Worm (Caenorhabditis elegans) whole organism, L1 larva: ENCODE results near the gene T05H4.4.

ENCODE experiments used
- C16A3.4 ChIP-seq: fragments of 150-350 bp; optimal IDR thresholded peaks from 2 replicates; lab custom pipeline; 2014; ENCODE audit warnings: missing biosample characterization, missing genetic modification characterization
- Y116A8C.19 ChIP-seq: sonication (generic microtip); optimal IDR thresholded peaks from 2 replicates; lab custom pipeline; 2016; ENCODE audit warnings: missing compliant biosample characterization, missing genetic modification characterization, borderline replicate concordance
- aly-2 ChIP-seq: fragments of 150-350 bp; optimal IDR thresholded peaks from 2 replicates; lab custom pipeline; 2014; ENCODE audit warnings: missing biosample characterization, missing genetic modification characterization
- ama-1 ChIP-seq: fragments of 150-350 bp; optimal IDR thresholded peaks from 2 replicates; lab custom pipeline; 2014
- ceh-63 ChIP-seq: fragments of 200-800 bp; sonication (Bioruptor generic); optimal IDR thresholded peaks from 2 replicates; lab custom pipeline; 2018; ENCODE audit warnings: mild to moderate bottlenecking, missing genetic modification characterization, missing compliant biosample characterization
- ceh-82 ChIP-seq, 3 experiments: fragments of 150-350 bp in 1 of 3; sonication (generic microtip) in 2 of 3; optimal IDR thresholded peaks; 2 replicates each; lab custom pipeline; 2014 to 2017; ENCODE audit warnings: missing biosample characterization in 3 of 3, missing genetic modification characterization in 3 of 3
- ceh-90 ChIP-seq: sonication (generic microtip); optimal IDR thresholded peaks from 2 replicates; lab custom pipeline; 2016; ENCODE audit warnings: missing genetic modification characterization, missing compliant biosample characterization
- dsc-1 ChIP-seq: sonication (generic microtip); optimal IDR thresholded peaks from 2 replicates; lab custom pipeline; 2016; ENCODE audit warnings: mild to moderate bottlenecking, missing genetic modification characterization, missing compliant biosample characterization
- efl-3 ChIP-seq: fragments of 200-800 bp; sonication (Bioruptor generic); optimal IDR thresholded peaks from 2 replicates; lab custom pipeline; 2018; ENCODE audit warnings: mild to moderate bottlenecking, missing genetic modification characterization, missing compliant biosample characterization
- egl-27 ChIP-seq, 2 experiments: fragments of 150-350 bp in 1 of 2; sonication (generic microtip); optimal IDR thresholded peaks; 3 replicates each; lab custom pipeline; 2017 to 2018; ENCODE audit warnings: missing biosample characterization in 2 of 2, missing genetic modification characterization in 2 of 2, missing genetic modification reagents in 2 of 2
- elt-3 ChIP-seq, 6 experiments: fragments of 150-350 bp in 1 of 6; sonication (generic microtip); optimal IDR thresholded peaks; 2 replicates each; lab custom pipeline; 2017 to 2018; ENCODE audit warnings: missing biosample characterization in 6 of 6, missing genetic modification characterization in 6 of 6, inconsistent platforms in 1 of 6
- ets-5 ChIP-seq: fragments of 200-800 bp; sonication (Bioruptor generic); IDR thresholded peaks from 2 replicates; pipeline ENCODE4 v1.3.6; 2022; ENCODE audit warnings: missing genetic modification characterization, missing compliant biosample characterization
- fkh-4 ChIP-seq: sonication (generic microtip); optimal IDR thresholded peaks from 2 replicates; lab custom pipeline; 2016; ENCODE audit warnings: missing compliant biosample characterization, missing genetic modification characterization, borderline replicate concordance
- fkh-8 ChIP-seq: sonication (generic microtip); optimal IDR thresholded peaks from 2 replicates; lab custom pipeline; 2016; ENCODE audit warnings: mild to moderate bottlenecking, missing genetic modification characterization, missing compliant biosample characterization
- fos-1 ChIP-seq: fragments of 150-350 bp; optimal IDR thresholded peaks from 2 replicates; lab custom pipeline; 2014; ENCODE audit warnings: missing biosample characterization, missing genetic modification characterization
- grh-1 ChIP-seq: fragments of 200-800 bp; sonication (Bioruptor generic); IDR thresholded peaks from 2 replicates; pipeline ENCODE4 v1.3.6; 2022; ENCODE audit warnings: missing genetic modification reagents, missing genetic modification characterization, missing compliant biosample characterization
- hlh-4 ChIP-seq: sonication (generic microtip); optimal IDR thresholded peaks from 2 replicates; lab custom pipeline; 2016; ENCODE audit warnings: mild to moderate bottlenecking, missing genetic modification characterization, missing compliant biosample characterization
- hpl-2 ChIP-seq: fragments of 150-350 bp; optimal IDR thresholded peaks from 2 replicates; lab custom pipeline; 2014; ENCODE audit warnings: missing biosample characterization, missing genetic modification reagents, missing genetic modification characterization
- isw-1 ChIP-seq: fragments of 200-800 bp; sonication (Bioruptor generic); IDR thresholded peaks from 2 replicates; pipeline ENCODE4 v1.3.6; 2022; ENCODE audit warnings: missing genetic modification characterization, missing compliant biosample characterization
- jun-1 ChIP-seq: fragments of 150-350 bp; optimal IDR thresholded peaks from 2 replicates; lab custom pipeline; 2014; ENCODE audit warnings: missing biosample characterization, missing genetic modification reagents, missing genetic modification characterization
- lin-13 ChIP-seq: fragments of 150-350 bp; optimal IDR thresholded peaks from 2 replicates; lab custom pipeline; 2014; ENCODE audit warnings: missing biosample characterization, missing genetic modification reagents, missing genetic modification characterization
- lin-15B ChIP-seq: fragments of 150-350 bp; sonication (generic microtip); optimal IDR thresholded peaks from 3 replicates; lab custom pipeline; 2014; ENCODE audit warnings: missing biosample characterization, missing genetic modification characterization
- lin-35 ChIP-seq, 2 experiments: fragments of 150-350 bp; optimal IDR thresholded peaks; 2 replicates each; lab custom pipeline; 2014; ENCODE audit warnings: missing biosample characterization in 2 of 2, missing genetic modification characterization in 2 of 2, missing genetic modification reagents in 2 of 2
- lir-3 ChIP-seq: sonication (generic microtip); optimal IDR thresholded peaks from 2 replicates; lab custom pipeline; 2016; ENCODE audit warnings: mild to moderate bottlenecking, missing genetic modification characterization, moderate library complexity, missing compliant biosample characterization; ENCODE audit not compliant: poor library complexity
- lsy-2 ChIP-seq, 2 experiments: fragments of 150-350 bp; optimal IDR thresholded peaks; 2 replicates each; lab custom pipeline; 2014; ENCODE audit warnings: missing biosample characterization in 2 of 2, missing genetic modification characterization in 2 of 2
- mab-9 ChIP-seq: fragments of 200-800 bp; sonication (Bioruptor generic); IDR thresholded peaks from 2 replicates; pipeline ENCODE4 v1.3.6; 2022; ENCODE audit warnings: missing genetic modification reagents, missing genetic modification characterization, missing compliant biosample characterization
- mdl-1 ChIP-seq, 2 experiments: fragments of 150-350 bp; optimal IDR thresholded peaks; 2 replicates each; lab custom pipeline; 2014 to 2017; ENCODE audit warnings: missing biosample characterization in 2 of 2, missing genetic modification characterization in 2 of 2, inconsistent platforms in 1 of 2
- mef-2 ChIP-seq: fragments of 150-350 bp; optimal IDR thresholded peaks from 2 replicates; lab custom pipeline; 2014; ENCODE audit warnings: missing biosample characterization, missing genetic modification characterization
- mep-1 ChIP-seq: fragments of 150-350 bp; optimal IDR thresholded peaks from 2 replicates; lab custom pipeline; 2014; ENCODE audit warnings: missing biosample characterization, missing genetic modification characterization
- nhr-11 ChIP-seq: fragments of 150-350 bp; optimal IDR thresholded peaks from 2 replicates; lab custom pipeline; 2014; ENCODE audit warnings: missing biosample characterization, missing genetic modification characterization
- nhr-20 ChIP-seq: sonication (generic microtip); optimal IDR thresholded peaks from 2 replicates; lab custom pipeline; 2016; ENCODE audit warnings: mild to moderate bottlenecking, missing genetic modification characterization, missing compliant biosample characterization
- nhr-237 ChIP-seq: fragments of 150-350 bp; optimal IDR thresholded peaks from 2 replicates; lab custom pipeline; 2014; ENCODE audit warnings: missing biosample characterization, missing genetic modification characterization
- nhr-28 ChIP-seq: fragments of 150-350 bp; optimal IDR thresholded peaks from 2 replicates; lab custom pipeline; 2014; ENCODE audit warnings: missing biosample characterization, missing genetic modification characterization
- nhr-71 ChIP-seq: sonication (generic microtip); optimal IDR thresholded peaks from 2 replicates; lab custom pipeline; 2016; ENCODE audit warnings: mild to moderate bottlenecking, missing genetic modification characterization, moderate library complexity, missing compliant biosample characterization
- nhr-85 ChIP-seq: sonication (generic microtip); peaks from one replicate; lab custom pipeline; 2016; ENCODE audit warnings: missing genetic modification characterization, inconsistent platforms, missing compliant biosample characterization
- nhr-90 ChIP-seq: sonication (generic microtip); optimal IDR thresholded peaks from 2 replicates; lab custom pipeline; 2016; ENCODE audit warnings: mild to moderate bottlenecking, missing genetic modification characterization, missing compliant biosample characterization; ENCODE audit not compliant: poor library complexity
- pqm-1 ChIP-seq: sonication (generic microtip); optimal IDR thresholded peaks from 3 replicates; lab custom pipeline; 2017; ENCODE audit warnings: missing biosample characterization, missing genetic modification characterization
- skn-1 ChIP-seq: fragments of 150-350 bp; optimal IDR thresholded peaks from 2 replicates; lab custom pipeline; 2014; ENCODE audit warnings: missing biosample characterization, missing genetic modification characterization
- snpc-4 ChIP-seq: fragments of 150-350 bp; optimal IDR thresholded peaks from 2 replicates; lab custom pipeline; 2014; ENCODE audit warnings: missing biosample characterization, missing genetic modification characterization
- snu-23 ChIP-seq: sonication (generic microtip); optimal IDR thresholded peaks from 2 replicates; lab custom pipeline; 2016; ENCODE audit warnings: missing genetic modification characterization, missing compliant biosample characterization
- sox-4 ChIP-seq: sonication (generic microtip); optimal IDR thresholded peaks from 2 replicates; lab custom pipeline; 2016; ENCODE audit warnings: missing genetic modification characterization, missing compliant biosample characterization
- sup-37 ChIP-seq: fragments of 200-800 bp; sonication (Bioruptor generic); optimal IDR thresholded peaks from 2 replicates; lab custom pipeline; 2018; ENCODE audit warnings: mild to moderate bottlenecking, missing genetic modification characterization, missing compliant biosample characterization
- swsn-7 ChIP-seq: sonication (generic microtip); optimal IDR thresholded peaks from 2 replicates; lab custom pipeline; 2016; ENCODE audit warnings: missing genetic modification characterization, missing compliant biosample characterization
- tbx-2 ChIP-seq: sonication (generic microtip); optimal IDR thresholded peaks from 2 replicates; lab custom pipeline; 2016; ENCODE audit warnings: missing genetic modification characterization, missing compliant biosample characterization
- unc-30 ChIP-seq: sonication (generic microtip); optimal IDR thresholded peaks from 2 replicates; lab custom pipeline; 2017; ENCODE audit warnings: missing biosample characterization, missing genetic modification characterization
- unc-62 ChIP-seq: fragments of 150-350 bp; optimal IDR thresholded peaks from 2 replicates; lab custom pipeline; 2014; ENCODE audit warnings: missing biosample characterization, missing genetic modification reagents, missing genetic modification characterization
- unc-86 ChIP-seq: sonication (generic microtip); optimal IDR thresholded peaks from 2 replicates; lab custom pipeline; 2016; ENCODE audit warnings: missing genetic modification characterization, missing compliant biosample characterization
- unc-98 ChIP-seq: fragments of 200-800 bp; sonication (Bioruptor generic); IDR thresholded peaks from 2 replicates; pipeline ENCODE4 v1.3.6; 2022; ENCODE audit warnings: missing genetic modification characterization, missing compliant biosample characterization
- vab-15 ChIP-seq: sonication (generic microtip); optimal IDR thresholded peaks from 2 replicates; lab custom pipeline; 2017; ENCODE audit warnings: missing genotype, mild to moderate bottlenecking, missing genetic modification characterization, missing compliant biosample characterization
- xbp-1 ChIP-seq: sonication (generic microtip); optimal IDR thresholded peaks from 2 replicates; lab custom pipeline; 2016; ENCODE audit warnings: missing genetic modification characterization, missing compliant biosample characterization
- zag-1 ChIP-seq: fragments of 150-350 bp; optimal IDR thresholded peaks from 2 replicates; lab custom pipeline; 2014; ENCODE audit warnings: missing biosample characterization, missing genetic modification characterization
- zip-4 ChIP-seq: fragments of 200-800 bp; sonication (Bioruptor generic); optimal IDR thresholded peaks from 2 replicates; lab custom pipeline; 2018; ENCODE audit warnings: mild to moderate bottlenecking, missing genetic modification characterization, moderate library complexity, missing compliant biosample characterization
- ztf-11 ChIP-seq, 2 experiments: sonication (generic microtip); optimal IDR thresholded peaks; 2 replicates each; lab custom pipeline; 2016 to 2017; ENCODE audit warnings: missing genetic modification characterization in 2 of 2, missing biosample characterization in 1 of 2, missing compliant biosample characterization in 1 of 2

The T05H4.4 gene

ce11 chrV:6433446-6434178 lies 5.1 kb upstream of the T05H4.4 start, which contains the start of the genes gad-1 and erfa-1:
Gene gad-1 (minus strand): TSS chrV:6433496.
Gene erfa-1 (plus strand): TSS chrV:6434128.
- no peak for TF ChIP-seq hlh-4 (tag; lab: Kevin White, UChicago)
- TF ChIP-seq fos-1 (tag; lab: Kevin White, UChicago): no peak
- no peak for TF ChIP-seq unc-30
- peak; percentile 44 for TF ChIP-seq fkh-8 (tag; lab: Kevin White, UChicago)
- no peak for TF ChIP-seq ets-5
- no peak for TF ChIP-seq zip-4 (GFP tag; lab: Kevin White, UChicago)
- no peak for TF ChIP-seq fkh-4 (tag; lab: Kevin White, UChicago)
- peak; percentile 72 for TF ChIP-seq C16A3.4 (tag; lab: Kevin White, UChicago)
- no peak for TF ChIP-seq sup-37 (GFP tag; lab: Kevin White, UChicago)
- TF ChIP-seq ceh-90 (tag; lab: Kevin White, UChicago): peak; percentile 76
- peak; percentile 68 for TF ChIP-seq nhr-20 (tag; lab: Kevin White, UChicago)
- TF ChIP-seq nhr-85 (tag; lab: Kevin White, UChicago): peak; percentile 74
- no peak for TF ChIP-seq hpl-2 (GFP tag; lab: Kevin White, UChicago)
- peak in 1 of 2 experiments; percentile 32 for TF ChIP-seq mdl-1 (tag; optimal IDR thresholded peaks at IDR 0.05; lab: Kevin White, UChicago)
- TF ChIP-seq sox-4 (tag; lab: Kevin White, UChicago): no peak
- TF ChIP-seq swsn-7: peak; percentile 36
- no peak for TF ChIP-seq mef-2 (tag; lab: Kevin White, UChicago)
- no peak for TF ChIP-seq vab-15 (tag; lab: Kevin White, UChicago)
- peak; percentile 72 for TF ChIP-seq nhr-71 (tag; lab: Kevin White, UChicago)
- no peak for TF ChIP-seq zag-1 (tag; lab: Kevin White, UChicago)
- TF ChIP-seq elt-3 (tag; optimal IDR thresholded peaks at IDR 0.05; lab: Kevin White, UChicago): peak in 1 of 6 experiments; percentile 36
- no peak for TF ChIP-seq nhr-11 (tag; lab: Kevin White, UChicago)
- TF ChIP-seq xbp-1 (tag; lab: Kevin White, UChicago): peak; percentile 38
- no peak for TF ChIP-seq pqm-1
- TF ChIP-seq snu-23 (GFP tag; lab: Kevin White, UChicago): peak; percentile 68
- peak; percentile 74 to 82 for TF ChIP-seq lin-35 (GFP tag; optimal IDR thresholded peaks at IDR 0.05; lab: Kevin White, UChicago)
- peak; percentile 58 for TF ChIP-seq tbx-2 (tag; lab: Kevin White, UChicago)
- TF ChIP-seq unc-62 (GFP tag; lab: Kevin White, UChicago): no peak
- TF ChIP-seq dsc-1 (tag; lab: Kevin White, UChicago): no peak
- no peak for TF ChIP-seq mab-9 (GFP tag; lab: Robert Waterston, UW)
- peak; percentile 70 for TF ChIP-seq mep-1 (tag; lab: Kevin White, UChicago)
- TF ChIP-seq efl-3 (GFP tag; lab: Kevin White, UChicago): no peak
- peak; percentile 66 for TF ChIP-seq skn-1 (tag; lab: Kevin White, UChicago)
- TF ChIP-seq unc-98 (GFP tag; lab: Robert Waterston, UW): no peak
- peak; percentile 68 to 95 for TF ChIP-seq lsy-2 (tag; optimal IDR thresholded peaks at IDR 0.05; lab: Kevin White, UChicago)
- TF ChIP-seq ztf-11 (tag; optimal IDR thresholded peaks at IDR 0.05; lab: Kevin White, UChicago): peak in 1 of 2 experiments; percentile 30
- TF ChIP-seq grh-1 (GFP tag; lab: Robert Waterston, UW): no peak
- TF ChIP-seq lir-3: peak; percentile 69
- peak in 1 of 3 experiments; percentile 80 for TF ChIP-seq ceh-82 (tag; optimal IDR thresholded peaks at IDR 0.05; lab: Kevin White, UChicago)
- peak; percentile 6 for TF ChIP-seq nhr-90 (tag; lab: Kevin White, UChicago)
- peak; percentile 41 for TF ChIP-seq isw-1 (GFP tag; lab: Robert Waterston, UW)
- TF ChIP-seq jun-1: no peak
- no peak for TF ChIP-seq snpc-4 (tag; lab: Kevin White, UChicago)
- peak; percentile 16 for TF ChIP-seq unc-86 (tag; lab: Kevin White, UChicago)
- no peak for TF ChIP-seq ama-1
- no peak for TF ChIP-seq nhr-237 (tag; lab: Kevin White, UChicago)
- TF ChIP-seq lin-13 (GFP tag; lab: Kevin White, UChicago): peak; percentile 30
- TF ChIP-seq aly-2 (tag; lab: Kevin White, UChicago): no peak
- TF ChIP-seq lin-15B (tag; lab: Kevin White, UChicago): peak; percentile 89
- no peak for TF ChIP-seq Y116A8C.19 (tag; lab: Kevin White, UChicago)
- TF ChIP-seq nhr-28 (tag; lab: Kevin White, UChicago): no peak
- TF ChIP-seq egl-27 (tag; optimal IDR thresholded peaks at IDR 0.05; lab: Kevin White, UChicago): no peak
- no peak for TF ChIP-seq ceh-63
